Fruit fly (Drosophila melanogaster): Measurements from ENCODE around the gene Cyt-c-p.

dm6 chr2L:16713929-16714328 is 5.8 kb upstream of the Cyt-c-p start:
- TF ChIP-seq Hr96 (GFP tag; optimal IDR thresholded peaks at IDR 0.05) (no peak), kay (GFP tag; ENCODE audit: borderline replicate concordance) (no peak), cic (GFP tag; optimal IDR thresholded peaks at IDR 0.05) (no peak), CG14711 (tag; optimal IDR thresholded peaks at IDR 0.05) (no peak), Crg-1 (GFP tag; optimal IDR thresholded peaks at IDR 0.05) (no peak), CG5204 (GFP tag; optimal IDR thresholded peaks at IDR 0.05) (no peak), CG11617 (GFP tag; optimal IDR thresholded peaks at IDR 0.05) (no peak), CG33017 (tag; optimal IDR thresholded peaks at IDR 0.05) (no peak), toe (GFP tag; optimal IDR thresholded peaks at IDR 0.05) (no peak), cnc (optimal IDR thresholded peaks at IDR 0.05) (no peak)

Measured in whole organism, adult.